Worm (Caenorhabditis elegans) whole organism, L3 larva: Measurements from ENCODE around the gene srh-122.

Experiments
- R02D3.7 ChIP-seq: fragments of 150-350 bp; optimal IDR thresholded peaks from 2 replicates; lab custom pipeline; 2014; ENCODE audit warnings: missing biosample characterization, missing genetic modification characterization
- ZK546.5 ChIP-seq: sonication (generic microtip); optimal IDR thresholded peaks from 2 replicates; lab custom pipeline; 2017; ENCODE audit warnings: missing biosample characterization, missing genetic modification characterization
- aly-2 ChIP-seq: fragments of 150-350 bp; optimal IDR thresholded peaks from 2 replicates; lab custom pipeline; 2014; ENCODE audit warnings: missing biosample characterization, missing genetic modification characterization
- ama-1 ChIP-seq: fragments of 150-350 bp; optimal IDR thresholded peaks from 2 replicates; lab custom pipeline; 2018
- ceh-28 ChIP-seq: fragments of 150-350 bp; optimal IDR thresholded peaks from 2 replicates; lab custom pipeline; 2014; ENCODE audit warnings: missing biosample characterization, missing genetic modification reagents, missing genetic modification characterization
- ceh-82 ChIP-seq: fragments of 150-350 bp; optimal IDR thresholded peaks from 2 replicates; lab custom pipeline; 2014; ENCODE audit warnings: missing biosample characterization, missing genetic modification characterization
- daf-12 ChIP-seq: fragments of 150-350 bp; optimal IDR thresholded peaks from 2 replicates; lab custom pipeline; 2014; ENCODE audit warnings: missing biosample characterization, missing genetic modification reagents, missing genetic modification characterization
- egl-27 ChIP-seq: sonication (generic microtip); optimal IDR thresholded peaks from 4 replicates; lab custom pipeline; 2017; ENCODE audit warnings: missing biosample characterization, missing genetic modification reagents, missing genetic modification characterization
- egl-5 ChIP-seq: fragments of 150-350 bp; optimal IDR thresholded peaks from 2 replicates; lab custom pipeline; 2017; ENCODE audit warnings: missing biosample characterization, missing genetic modification reagents, missing genetic modification characterization, inconsistent platforms
- elt-2 ChIP-seq: sonication (generic microtip); optimal IDR thresholded peaks from 2 replicates; lab custom pipeline; 2016; ENCODE audit warnings: missing genetic modification reagents, mild to moderate bottlenecking, missing genetic modification characterization, missing compliant biosample characterization
- elt-3 ChIP-seq, 3 experiments: fragments of 150-350 bp in 1 of 3; sonication (generic microtip) in 2 of 3; optimal IDR thresholded peaks; 2 replicates in 2 of 3; 4 replicates in 1 of 3; lab custom pipeline; 2014 to 2017; ENCODE audit warnings: missing biosample characterization in 3 of 3, missing genetic modification characterization in 3 of 3
- eor-1 ChIP-seq, 2 experiments: fragments of 150-350 bp; optimal IDR thresholded peaks; 2 replicates each; lab custom pipeline; 2014 to 2018; ENCODE audit warnings: missing biosample characterization in 2 of 2, missing genetic modification characterization in 2 of 2
- fkh-10 ChIP-seq: sonication (generic microtip); optimal IDR thresholded peaks from 2 replicates; lab custom pipeline; 2017; ENCODE audit warnings: missing biosample characterization, missing genetic modification reagents, missing genetic modification characterization
- fos-1 ChIP-seq: fragments of 150-350 bp; optimal IDR thresholded peaks from 2 replicates; lab custom pipeline; 2014; ENCODE audit warnings: missing biosample characterization, missing genetic modification characterization
- lin-15B ChIP-seq: fragments of 150-350 bp; optimal IDR thresholded peaks from 2 replicates; lab custom pipeline; 2014; ENCODE audit warnings: missing biosample characterization, missing genetic modification characterization
- lsy-12 ChIP-seq: sonication (generic microtip); optimal IDR thresholded peaks from 2 replicates; lab custom pipeline; 2016; ENCODE audit warnings: mild to moderate bottlenecking, missing genetic modification characterization, missing compliant biosample characterization
- mdl-1 ChIP-seq: fragments of 150-350 bp; optimal IDR thresholded peaks from 2 replicates; lab custom pipeline; 2014; ENCODE audit warnings: missing biosample characterization, missing genetic modification characterization
- mml-1 ChIP-seq: fragments of 150-350 bp; sonication (generic microtip); optimal IDR thresholded peaks from 3 replicates; lab custom pipeline; 2014; ENCODE audit warnings: missing biosample characterization, missing genetic modification characterization
- nfya-1 ChIP-seq: sonication (generic microtip); optimal IDR thresholded peaks from 2 replicates; lab custom pipeline; 2017; ENCODE audit warnings: missing genetic modification characterization, mild to moderate bottlenecking, missing compliant biosample characterization, antibody characterized with exemption, moderate library complexity; ENCODE audit not compliant: insufficient read depth
- nhr-11 ChIP-seq: fragments of 150-350 bp; optimal IDR thresholded peaks from 2 replicates; lab custom pipeline; 2014; ENCODE audit warnings: missing biosample characterization, missing genetic modification characterization
- nhr-12 ChIP-seq: fragments of 150-350 bp; optimal IDR thresholded peaks from 2 replicates; lab custom pipeline; 2014; ENCODE audit warnings: missing biosample characterization, missing genetic modification characterization
- nhr-23 ChIP-seq: fragments of 150-350 bp; optimal IDR thresholded peaks from 2 replicates; lab custom pipeline; 2014; ENCODE audit warnings: missing biosample characterization, missing genetic modification reagents, missing genetic modification characterization
- nhr-28 ChIP-seq: fragments of 150-350 bp; optimal IDR thresholded peaks from 2 replicates; lab custom pipeline; 2014; ENCODE audit warnings: missing biosample characterization, missing genetic modification characterization
- nhr-43 ChIP-seq: sonication (generic microtip); optimal IDR thresholded peaks from 2 replicates; lab custom pipeline; 2016; ENCODE audit warnings: mild to moderate bottlenecking, missing genetic modification characterization, missing compliant biosample characterization; ENCODE audit not compliant: poor library complexity, severe bottlenecking
- nhr-67 ChIP-seq: fragments of 150-350 bp; optimal IDR thresholded peaks from 2 replicates; lab custom pipeline; 2014; ENCODE audit warnings: missing biosample characterization, missing genetic modification characterization
- nhr-76 ChIP-seq: fragments of 150-350 bp; sonication (generic microtip); optimal IDR thresholded peaks from 5 replicates; lab custom pipeline; 2014; ENCODE audit warnings: missing biosample characterization, missing genetic modification characterization
- nhr-77 ChIP-seq: fragments of 150-350 bp; optimal IDR thresholded peaks from 2 replicates; lab custom pipeline; 2014; ENCODE audit warnings: missing biosample characterization, missing genetic modification characterization
- pha-4 ChIP-seq: fragments of 150-350 bp; optimal IDR thresholded peaks from 2 replicates; lab custom pipeline; 2014; ENCODE audit warnings: missing biosample characterization, missing genetic modification reagents, missing genetic modification characterization
- pqm-1 ChIP-seq: fragments of 150-350 bp; optimal IDR thresholded peaks from 2 replicates; lab custom pipeline; 2017; ENCODE audit warnings: missing biosample characterization, missing genetic modification characterization, inconsistent platforms
- sea-2 ChIP-seq: fragments of 150-350 bp; sonication (generic microtip); optimal IDR thresholded peaks from 4 replicates; lab custom pipeline; 2014; ENCODE audit warnings: missing biosample characterization, missing genetic modification reagents, missing genetic modification characterization
- snpc-4 ChIP-seq: fragments of 150-350 bp; optimal IDR thresholded peaks from 2 replicates; lab custom pipeline; 2014; ENCODE audit warnings: missing biosample characterization, missing genetic modification characterization
- tbx-2 ChIP-seq: sonication (generic microtip); optimal IDR thresholded peaks from 2 replicates; lab custom pipeline; 2016; ENCODE audit warnings: mild to moderate bottlenecking, missing genetic modification characterization, missing compliant biosample characterization
- unc-39 ChIP-seq: sonication (generic microtip); optimal IDR thresholded peaks from 4 replicates; lab custom pipeline; 2017; ENCODE audit warnings: missing biosample characterization, missing genetic modification characterization
- unc-62 ChIP-seq: fragments of 150-350 bp; sonication (generic microtip); optimal IDR thresholded peaks from 4 replicates; lab custom pipeline; 2014; ENCODE audit warnings: missing biosample characterization, missing genetic modification reagents, missing genetic modification characterization
- ztf-11 ChIP-seq: fragments of 150-350 bp; optimal IDR thresholded peaks from 2 replicates; lab custom pipeline; 2014; ENCODE audit warnings: missing biosample characterization, missing genetic modification characterization
- ztf-4 ChIP-seq: fragments of 150-350 bp; optimal IDR thresholded peaks from 2 replicates; lab custom pipeline; 2014; ENCODE audit warnings: missing biosample characterization, missing genetic modification characterization

srh-122 gene

ce11 chrV:15398728-15399127 lies 20.9 kb upstream of the srh-122 start, which contains the start of gene fbxa-199:
TSS of gene fbxa-199 (minus strand) at chrV:15398828.
- TF ChIP-seq ztf-4 (tag; lab: Kevin White, UChicago) (no peak), fos-1 (tag; lab: Kevin White, UChicago) (no peak), egl-27 (tag; lab: Kevin White, UChicago) (no peak), nhr-77 (tag; lab: Kevin White, UChicago) (no peak), ceh-82 (tag; lab: Kevin White, UChicago) (no peak), nhr-12 (tag; lab: Kevin White, UChicago) (no peak), egl-5 (tag; lab: Kevin White, UChicago) (no peak), fkh-10 (GFP tag; lab: Kevin White, UChicago) (no peak), ztf-11 (tag; lab: Kevin White, UChicago) (no peak), daf-12 (tag; lab: Kevin White, UChicago) (no peak), ceh-28 (no peak), pqm-1 (tag; lab: Kevin White, UChicago) (no peak), aly-2 (tag; lab: Kevin White, UChicago) (no peak), ama-1 (lab: Kevin White, UChicago) (no peak), nhr-28 (tag; lab: Kevin White, UChicago) (no peak), pha-4 (tag; lab: Kevin White, UChicago) (no peak), elt-2 (no peak), mdl-1 (tag; lab: Kevin White, UChicago) (no peak), nfya-1 (tag; lab: Kevin White, UChicago) (no peak), eor-1 (tag; optimal IDR thresholded peaks at IDR 0.05; lab: Kevin White, UChicago) (no peak)

ce11 chrV:15397139-15397538 lies 19.3 kb upstream of the srh-122 start:
- TF ChIP-seq nhr-23 (tag; lab: Kevin White, UChicago) (no peak), daf-12 (tag; lab: Kevin White, UChicago) (no peak), tbx-2 (tag; lab: Kevin White, UChicago) (no peak), R02D3.7 (no peak), eor-1 (tag; optimal IDR thresholded peaks at IDR 0.05; lab: Kevin White, UChicago) (no peak), ZK546.5 (tag; lab: Kevin White, UChicago) (no peak), ztf-11 (tag; lab: Kevin White, UChicago) (no peak), unc-62 (no peak), ztf-4 (tag; lab: Kevin White, UChicago) (no peak), fos-1 (tag; lab: Kevin White, UChicago) (no peak)

- TF ChIP-seq fos-1 (tag; lab: Kevin White, UChicago) (no peak), nhr-67 (tag; lab: Kevin White, UChicago) (no peak), lsy-12 (tag; lab: Kevin White, UChicago) (no peak), unc-39 (no peak), nhr-76 (tag; lab: Kevin White, UChicago) (no peak), nhr-12 (tag; lab: Kevin White, UChicago) (no peak), ceh-28 (no peak), elt-3 (tag; optimal IDR thresholded peaks at IDR 0.05; lab: Kevin White, UChicago) (no peak), ZK546.5 (tag; lab: Kevin White, UChicago) (no peak), snpc-4 (no peak), pqm-1 (tag; lab: Kevin White, UChicago) (no peak), sea-2 (GFP tag; lab: Kevin White, UChicago) (no peak), ztf-11 (tag; lab: Kevin White, UChicago) (no peak), nhr-28 (tag; lab: Kevin White, UChicago) (no peak)
Measured at ce11 chrV:15395347-15395746, 17.5 kb upstream of the srh-122 start, which contains the start of gene cyb-3. TSS of gene cyb-3 (plus strand) at chrV:15395696.

ce11 chrV:15394906-15395305 lies 17.1 kb upstream of the srh-122 start, which contains the start of gene T06E6.1:
TSS of gene T06E6.1 (minus strand) at chrV:15394961.
- peak; percentile 6 for TF ChIP-seq pha-4 (tag; lab: Kevin White, UChicago)
- no peak for TF ChIP-seq fos-1 (tag; lab: Kevin White, UChicago)
- peak; percentile 4 for TF ChIP-seq elt-2
- peak; percentile 41 for TF ChIP-seq lin-15B

ce11 chrV:15392064-15392463 lies 14.3 kb upstream of the srh-122 start:
- TF ChIP-seq daf-12 (tag; lab: Kevin White, UChicago) (no peak), nhr-43 (tag; lab: Kevin White, UChicago) (no peak), ceh-82 (tag; lab: Kevin White, UChicago) (no peak), egl-5 (tag; lab: Kevin White, UChicago) (no peak), tbx-2 (tag; lab: Kevin White, UChicago) (no peak), nhr-67 (tag; lab: Kevin White, UChicago) (no peak), mml-1 (tag; lab: Kevin White, UChicago) (no peak), lin-15B (no peak), nhr-11 (tag; lab: Kevin White, UChicago) (no peak)
